Worm (Caenorhabditis elegans): ENCODE results near the gene sams-1.

DNA sequence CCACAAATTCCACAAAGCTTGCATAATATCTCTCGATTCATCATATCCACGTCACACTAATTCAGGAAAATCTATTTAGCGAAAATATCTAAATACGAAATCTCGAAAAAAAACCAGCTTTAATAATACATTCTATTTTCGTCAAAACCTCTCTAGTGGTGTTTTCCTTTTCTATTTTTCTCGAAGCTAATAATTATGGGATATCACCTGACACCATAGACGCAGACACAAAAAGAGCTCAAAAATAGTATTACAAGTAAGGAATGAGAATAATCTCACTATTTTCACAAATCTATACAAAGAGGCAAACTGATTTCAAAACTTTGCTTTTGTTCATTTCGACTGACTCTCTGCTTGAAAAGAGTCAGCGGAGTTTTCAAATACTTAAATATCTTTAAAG lies 3.3 kb downstream of the sams-1 start:
- TF ChIP-seq tab-1 (GFP tag; IDR thresholded peaks at IDR 0.05) (no peak), ref-1 (GFP tag; conservative IDR thresholded peaks at IDR 0.05) (no peak), cog-1 (tag; optimal IDR thresholded peaks at IDR 0.05) (no peak), ztf-29 (GFP tag; IDR thresholded peaks at IDR 0.05) (no peak)

Data from whole organism, midembryonic.